Worm (Caenorhabditis elegans) whole organism, L2 larva: Measurements from ENCODE around the gene F08D12.3.

Experiments used
- F13H6.1 ChIP-seq: sonication (generic microtip); optimal IDR thresholded peaks from 2 replicates; lab custom pipeline; 2016; ENCODE audit warnings: missing genetic modification characterization, missing compliant biosample characterization
- Y55F3AM.14 ChIP-seq: fragments of 200-800 bp; sonication (Bioruptor generic); optimal IDR thresholded peaks from 2 replicates; lab custom pipeline; 2018; ENCODE audit warnings: mild to moderate bottlenecking, missing genetic modification characterization, missing compliant biosample characterization
- blmp-1 ChIP-seq: sonication (generic microtip); optimal IDR thresholded peaks from 2 replicates; lab custom pipeline; 2017; ENCODE audit warnings: missing genetic modification characterization, mild to moderate bottlenecking, missing compliant biosample characterization, antibody characterized with exemption, moderate library complexity; ENCODE audit not compliant: insufficient read depth
- ceh-82 ChIP-seq: fragments of 150-350 bp; optimal IDR thresholded peaks from 2 replicates; lab custom pipeline; 2014; ENCODE audit warnings: missing biosample characterization, missing genetic modification characterization
- lin-39 ChIP-seq: fragments of 150-350 bp; optimal IDR thresholded peaks from 2 replicates; lab custom pipeline; 2014; ENCODE audit warnings: missing biosample characterization, missing genetic modification reagents, missing genetic modification characterization
- lsy-2 ChIP-seq, 2 experiments: fragments of 150-350 bp in 1 of 2; sonication (generic microtip) in 1 of 2; optimal IDR thresholded peaks; 2 replicates each; lab custom pipeline; 2014 to 2017; ENCODE audit warnings: missing biosample characterization in 2 of 2, missing genetic modification characterization in 2 of 2
- nhr-21 ChIP-seq: fragments of 150-350 bp; optimal IDR thresholded peaks from 2 replicates; lab custom pipeline; 2014; ENCODE audit warnings: missing biosample characterization, missing genetic modification characterization
- nhr-77 ChIP-seq: fragments of 150-350 bp; optimal IDR thresholded peaks from 2 replicates; lab custom pipeline; 2014; ENCODE audit warnings: missing biosample characterization, missing genetic modification characterization
- peb-1 ChIP-seq: fragments of 150-350 bp; optimal IDR thresholded peaks from 2 replicates; lab custom pipeline; 2014; ENCODE audit warnings: missing biosample characterization, missing genetic modification characterization
- unc-62 ChIP-seq: fragments of 150-350 bp; optimal IDR thresholded peaks from 2 replicates; lab custom pipeline; 2014; ENCODE audit warnings: missing biosample characterization, missing genetic modification reagents, missing genetic modification characterization

DNA sequence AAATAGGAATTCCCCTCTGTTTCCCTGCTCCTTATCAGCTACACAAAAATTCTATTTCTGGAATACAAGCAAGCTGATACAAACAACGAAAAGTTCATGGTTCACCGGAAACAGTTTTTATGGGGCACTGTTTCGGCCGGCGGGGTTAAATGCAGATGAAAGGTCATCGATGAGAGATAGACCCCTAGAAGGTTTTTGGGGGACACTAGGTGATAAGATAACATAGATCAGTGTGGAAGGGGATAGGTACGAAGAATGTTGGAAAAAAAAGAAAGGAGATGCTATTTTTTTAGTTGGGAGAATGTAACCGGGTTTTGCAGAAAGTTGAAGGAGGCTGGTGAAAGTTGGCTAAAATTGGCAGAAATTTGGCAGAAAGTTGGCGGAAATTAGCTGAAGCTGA lies 26.2 kb downstream of the F08D12.3 start:
- TF ChIP-seq nhr-21 (tag; lab: Kevin White, UChicago) (no peak), lsy-2 (tag; optimal IDR thresholded peaks at IDR 0.05; lab: Kevin White, UChicago) (no peak), Y55F3AM.14 (GFP tag; lab: Kevin White, UChicago) (no peak), unc-62 (no peak), peb-1 (tag; lab: Kevin White, UChicago) (no peak), ceh-82 (tag; lab: Kevin White, UChicago) (no peak), lin-39 (tag; lab: Kevin White, UChicago) (no peak), F13H6.1 (tag; lab: Kevin White, UChicago) (no peak), blmp-1 (tag; lab: Kevin White, UChicago) (no peak), nhr-77 (tag; lab: Kevin White, UChicago) (no peak)
